Fruit fly (Drosophila melanogaster): ENCODE measurements around the gene Cpr100A.

DNA sequence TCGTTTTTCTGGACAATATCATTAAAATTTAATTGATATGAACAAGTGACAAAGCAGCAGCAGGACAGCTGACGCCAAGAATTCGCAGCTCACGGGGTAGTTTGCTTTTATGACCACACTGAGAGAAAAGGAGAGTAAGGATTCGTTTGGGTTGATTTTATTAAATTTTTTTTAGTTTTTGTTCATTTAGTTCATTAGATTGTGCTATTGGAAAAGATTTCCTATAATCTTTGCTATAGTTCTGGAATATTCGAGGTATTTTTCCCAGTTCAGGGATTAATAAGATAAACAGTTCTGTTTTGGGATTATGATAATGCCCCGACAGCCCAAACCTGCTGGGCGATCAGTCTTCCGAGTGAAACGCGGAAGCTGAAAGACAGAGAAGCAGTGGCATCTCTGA, 25.1 kb upstream of the Cpr100A start:
- TF ChIP-seq psq (optimal IDR thresholded peaks at IDR 0.05) (no peak), usp (GFP tag; optimal IDR thresholded peaks at IDR 0.05) (no peak), pan (optimal IDR thresholded peaks at IDR 0.05) (no peak), CG8478 (optimal IDR thresholded peaks at IDR 0.05) (no peak), EcR (GFP tag; optimal IDR thresholded peaks at IDR 0.05) (no peak), Dll (optimal IDR thresholded peaks at IDR 0.05) (no peak)

Measured in whole organism.